Fruit fly (Drosophila melanogaster): ENCODE results near the gene CG16972.

Gene CG16972

dm6 chr2L:13191052-13191678 is 11.9 kb downstream of the CG16972 start:
- TF ChIP-seq ovo (GFP tag; optimal IDR thresholded peaks at IDR 0.05) (peak; percentile 2), Clk (GFP tag; optimal IDR thresholded peaks at IDR 0.05) (no peak), CG33017 (tag; optimal IDR thresholded peaks at IDR 0.05) (no peak), CG5204 (GFP tag; optimal IDR thresholded peaks at IDR 0.05) (no peak), CG14711 (tag; optimal IDR thresholded peaks at IDR 0.05) (no peak), CG11617 (GFP tag; optimal IDR thresholded peaks at IDR 0.05) (no peak), cnc (optimal IDR thresholded peaks at IDR 0.05) (no peak), kay (GFP tag; ENCODE audit: borderline replicate concordance) (no peak)

- TF ChIP-seq CG33017 (tag; optimal IDR thresholded peaks at IDR 0.05), result peak; percentile 43
- no peak for TF ChIP-seq CG5204 (GFP tag; optimal IDR thresholded peaks at IDR 0.05)
- peak; percentile 13 for TF ChIP-seq Clk (GFP tag; optimal IDR thresholded peaks at IDR 0.05)
- no peak for TF ChIP-seq bab1 (GFP tag; optimal IDR thresholded peaks at IDR 0.05)
- TF ChIP-seq CG11617 (GFP tag; optimal IDR thresholded peaks at IDR 0.05), result peak; percentile 44
- peak; percentile 57 for TF ChIP-seq Mnt (GFP tag; optimal IDR thresholded peaks at IDR 0.05)
- TF ChIP-seq cic (GFP tag; optimal IDR thresholded peaks at IDR 0.05), result peak; percentile 95
- no peak for TF ChIP-seq cnc (optimal IDR thresholded peaks at IDR 0.05)
- TF ChIP-seq ovo (GFP tag; optimal IDR thresholded peaks at IDR 0.05), result peak; percentile 19
- TF ChIP-seq CG14711 (tag; optimal IDR thresholded peaks at IDR 0.05), result peak; percentile 12
- TF ChIP-seq tj (GFP tag; optimal IDR thresholded peaks at IDR 0.05), result peak; percentile 18
- TF ChIP-seq CG7101 (tag; optimal IDR thresholded peaks at IDR 0.05), result peak; percentile 52
- peak; percentile 55 for TF ChIP-seq pad (GFP tag; optimal IDR thresholded peaks at IDR 0.05)
- peak; percentile 81 for TF ChIP-seq CG12768 (GFP tag; optimal IDR thresholded peaks at IDR 0.05)
- TF ChIP-seq kay (GFP tag; ENCODE audit: borderline replicate concordance), result no peak
- TF ChIP-seq CG7045 (GFP tag; optimal IDR thresholded peaks at IDR 0.05), result peak; percentile 26
These were observed 12.6 kb downstream of the CG16972 start for dm6 chr2L:13190534-13190933.

dm6 chr2L:13183150-13183549 is 19.9 kb downstream of the CG16972 start, which contains the start of gene Rsph1:
Rsph1 (plus strand) TSS chr2L:13183450.
- no peak for TF ChIP-seq Mnt (GFP tag; optimal IDR thresholded peaks at IDR 0.05)
- no peak for TF ChIP-seq CG14711 (tag; optimal IDR thresholded peaks at IDR 0.05)
- no peak for TF ChIP-seq kay (GFP tag; ENCODE audit: borderline replicate concordance)
- no peak for TF ChIP-seq Hr96 (GFP tag; optimal IDR thresholded peaks at IDR 0.05)
- no peak for TF ChIP-seq bab1 (GFP tag; optimal IDR thresholded peaks at IDR 0.05)
- TF ChIP-seq toe (GFP tag; optimal IDR thresholded peaks at IDR 0.05), result no peak

DNA sequence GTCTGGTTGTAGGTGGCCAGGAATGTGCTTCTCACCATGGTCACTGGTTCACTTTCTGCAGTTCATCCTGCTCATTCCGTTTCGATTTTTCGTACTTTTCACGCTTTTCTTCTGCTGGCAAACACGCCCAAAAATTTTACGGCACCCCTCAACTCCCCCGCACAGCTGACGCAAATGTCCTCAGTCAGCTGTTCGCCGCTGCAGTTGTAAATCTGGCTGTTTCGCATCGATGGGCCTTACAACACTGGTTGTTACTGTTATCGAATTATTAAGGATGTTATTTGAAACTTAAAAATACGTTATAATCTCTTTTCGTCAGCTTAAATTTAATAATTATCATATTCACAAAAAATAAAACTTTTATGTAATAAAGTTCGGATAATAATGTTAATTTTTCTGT is 20.7 kb downstream of the CG16972 start, which contains the start of gene Mgat3:
Gene Mgat3, minus strand, starts transcription at position 182 of the 400 bp plus-strand sequence.
- TF ChIP-seq kay (GFP tag; ENCODE audit: borderline replicate concordance) (no peak), toe (GFP tag; optimal IDR thresholded peaks at IDR 0.05) (no peak), CG7045 (GFP tag; optimal IDR thresholded peaks at IDR 0.05) (no peak), CG33017 (tag; optimal IDR thresholded peaks at IDR 0.05) (no peak), CG11617 (GFP tag; optimal IDR thresholded peaks at IDR 0.05) (no peak), Mnt (GFP tag; optimal IDR thresholded peaks at IDR 0.05) (no peak), Crg-1 (GFP tag; optimal IDR thresholded peaks at IDR 0.05) (no peak), CG14711 (tag; optimal IDR thresholded peaks at IDR 0.05) (no peak), CG7101 (tag; optimal IDR thresholded peaks at IDR 0.05) (no peak), CG1620 (GFP tag; optimal IDR thresholded peaks at IDR 0.05) (no peak), cic (GFP tag; optimal IDR thresholded peaks at IDR 0.05) (no peak), CG12768 (GFP tag; optimal IDR thresholded peaks at IDR 0.05) (no peak), pad (GFP tag; optimal IDR thresholded peaks at IDR 0.05) (no peak), ovo (GFP tag; optimal IDR thresholded peaks at IDR 0.05) (no peak)

DNA sequence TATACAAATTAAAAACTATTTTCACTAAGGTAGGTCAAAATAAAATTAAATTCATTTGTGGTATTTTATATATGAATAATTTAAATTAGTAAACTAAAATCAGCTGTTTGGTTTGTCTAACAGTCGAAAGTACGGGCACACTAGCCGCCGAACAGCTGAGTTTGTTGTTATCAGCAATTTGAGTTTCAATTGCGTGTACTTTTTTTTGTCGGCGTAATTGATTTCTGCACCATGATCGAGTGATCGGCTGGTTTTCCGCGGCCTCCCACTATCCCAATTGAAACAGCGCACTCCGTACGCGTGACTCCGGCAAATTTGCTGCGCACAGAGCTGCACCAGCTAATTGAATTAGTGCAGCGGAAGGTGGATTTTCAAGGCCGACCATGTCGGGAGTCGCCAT is 24.0 kb downstream of the CG16972 start, which contains the start of gene Alg7:
Gene Alg7, plus strand, starts transcription at position 153 of the 400 bp plus-strand sequence.
- TF ChIP-seq bab1 (GFP tag; optimal IDR thresholded peaks at IDR 0.05) (peak; percentile 49), CG5204 (GFP tag; optimal IDR thresholded peaks at IDR 0.05) (no peak), Crg-1 (GFP tag; optimal IDR thresholded peaks at IDR 0.05) (no peak), tj (GFP tag; optimal IDR thresholded peaks at IDR 0.05) (peak; percentile 45), cnc (optimal IDR thresholded peaks at IDR 0.05) (no peak), CG11617 (GFP tag; optimal IDR thresholded peaks at IDR 0.05) (no peak), toe (GFP tag; optimal IDR thresholded peaks at IDR 0.05) (no peak), CG7045 (GFP tag; optimal IDR thresholded peaks at IDR 0.05) (no peak), CG33017 (tag; optimal IDR thresholded peaks at IDR 0.05) (no peak)

- peak; percentile 85 for TF ChIP-seq bab1 (GFP tag; optimal IDR thresholded peaks at IDR 0.05)
- peak; percentile 82 for TF ChIP-seq CG33017 (tag; optimal IDR thresholded peaks at IDR 0.05)
- peak; percentile 88 for TF ChIP-seq Clk (GFP tag; optimal IDR thresholded peaks at IDR 0.05)
- TF ChIP-seq tj (GFP tag; optimal IDR thresholded peaks at IDR 0.05), result peak; percentile 93
- peak; percentile 83 for TF ChIP-seq Crg-1 (GFP tag; optimal IDR thresholded peaks at IDR 0.05)
- TF ChIP-seq cnc (optimal IDR thresholded peaks at IDR 0.05), result peak in 1 of 2 experiments; percentile 80
- peak; percentile 80 for TF ChIP-seq pad (GFP tag; optimal IDR thresholded peaks at IDR 0.05)
- peak; percentile 81 for TF ChIP-seq Mnt (GFP tag; optimal IDR thresholded peaks at IDR 0.05)
- TF ChIP-seq CG7045 (GFP tag; optimal IDR thresholded peaks at IDR 0.05), result peak; percentile 82
- TF ChIP-seq CG11617 (GFP tag; optimal IDR thresholded peaks at IDR 0.05), result peak; percentile 88
- TF ChIP-seq cic (GFP tag; optimal IDR thresholded peaks at IDR 0.05), result peak; percentile 57
- peak; percentile 95 for TF ChIP-seq toe (GFP tag; optimal IDR thresholded peaks at IDR 0.05)
- TF ChIP-seq CG1620 (GFP tag; optimal IDR thresholded peaks at IDR 0.05), result peak; percentile 91
- TF ChIP-seq kay (GFP tag; ENCODE audit: borderline replicate concordance), result no peak
- TF ChIP-seq CG7101 (tag; optimal IDR thresholded peaks at IDR 0.05), result peak; percentile 83
- no peak for TF ChIP-seq CG5204 (GFP tag; optimal IDR thresholded peaks at IDR 0.05)
- peak; percentile 74 for TF ChIP-seq ovo (GFP tag; optimal IDR thresholded peaks at IDR 0.05)
- peak; percentile 74 for TF ChIP-seq CG14711 (tag; optimal IDR thresholded peaks at IDR 0.05)
- peak; percentile 88 for TF ChIP-seq Hr96 (GFP tag; optimal IDR thresholded peaks at IDR 0.05)
- TF ChIP-seq CG12768 (GFP tag; optimal IDR thresholded peaks at IDR 0.05), result peak; percentile 85
These were observed 26.3 kb downstream of the CG16972 start, which contains the start of the genes Sfmbt and CG5439 for dm6 chr2L:13176701-13177249. Sfmbt (minus strand) TSS chr2L:13176785. CG5439 (plus strand) TSS chr2L:13177150.

Data from whole organism, adult.